Fruit fly (Drosophila melanogaster): Measurements from ENCODE around the gene CG16972.

DNA sequence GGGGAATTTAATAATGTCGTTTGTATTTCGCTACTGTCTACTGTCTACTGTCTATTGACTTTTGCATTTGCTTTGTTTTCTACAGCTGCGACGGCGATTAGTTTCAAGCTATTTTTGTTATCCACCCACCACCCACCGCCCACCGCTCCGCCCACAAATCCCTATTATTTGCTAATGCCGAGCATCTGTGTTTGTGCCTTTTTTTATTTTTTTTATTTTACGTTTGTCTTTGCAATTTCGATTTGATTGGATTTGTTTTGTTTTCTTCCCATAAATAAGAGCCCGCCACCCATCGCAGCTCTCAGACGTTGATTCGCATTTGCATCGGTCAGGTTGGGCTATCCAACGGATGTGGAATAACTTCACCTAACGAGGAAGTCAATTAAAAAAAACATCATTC lies 33.1 kb upstream of the CG16972 start, which contains the start of gene Jhbp14:
- TF ChIP-seq kay (GFP tag; ENCODE audit: borderline replicate concordance) (no peak), ovo (GFP tag; optimal IDR thresholded peaks at IDR 0.05) (no peak), Crg-1 (GFP tag; optimal IDR thresholded peaks at IDR 0.05) (no peak), cnc (optimal IDR thresholded peaks at IDR 0.05) (no peak), bab1 (GFP tag; optimal IDR thresholded peaks at IDR 0.05) (no peak), Clk (GFP tag; optimal IDR thresholded peaks at IDR 0.05) (no peak), CG1620 (GFP tag; optimal IDR thresholded peaks at IDR 0.05) (no peak)

All from whole organism, adult.